Fruit fly (Drosophila melanogaster): ENCODE measurements around the gene CG3349.

- TF ChIP-seq OdsH (GFP tag; optimal IDR thresholded peaks at IDR 0.05), result no peak
- TF ChIP-seq Mio (GFP tag; optimal IDR thresholded peaks at IDR 0.05), result no peak
Observed at dm6 chr3L:14949943-14950342, 29.5 kb upstream of the CG3349 start.
